Fruit fly (Drosophila melanogaster) whole organism, prepupa: ENCODE results near the gene CG7255.

Experiments
- CG6808 ChIP-seq: fragments of 200-800 bp; sonication (Bioruptor generic); optimal IDR thresholded peaks from 3 replicates; lab custom pipeline; 2017; ENCODE audit warnings: missing biosample characterization, missing genetic modification characterization, mild to moderate bottlenecking, moderate library complexity, missing genetic modification reagents
- CG8119 ChIP-seq: fragments of 200-800 bp; sonication (Bioruptor generic); IDR thresholded peaks from 3 replicates; pipeline ENCODE4 v1.3.6; 2022; ENCODE audit warnings: missing biosample characterization, missing genetic modification characterization
- Ets96B ChIP-seq: fragments of 200-800 bp; optimal IDR thresholded peaks from 2 replicates; lab custom pipeline; 2019; ENCODE audit warnings: missing biosample characterization, mild to moderate bottlenecking, missing genetic modification characterization, moderate library complexity
- Hr39 ChIP-seq: fragments of 200-800 bp; sonication (Bioruptor generic); optimal IDR thresholded peaks from 2 replicates; lab custom pipeline; 2016; ENCODE audit warnings: missing biosample characterization, missing genetic modification characterization
- Smox ChIP-seq: fragments of 200-800 bp; sonication (Bioruptor generic); optimal IDR thresholded peaks from 3 replicates; lab custom pipeline; 2016; ENCODE audit warnings: missing biosample characterization, missing genetic modification characterization
- cyc ChIP-seq: fragments of 200-800 bp; sonication (Bioruptor generic); optimal IDR thresholded peaks from 3 replicates; lab custom pipeline; 2016; ENCODE audit warnings: missing biosample characterization, missing genetic modification characterization
- esn ChIP-seq: fragments of 200-800 bp; sonication (Bioruptor generic); optimal IDR thresholded peaks from 2 replicates; lab custom pipeline; 2016; ENCODE audit warnings: missing biosample characterization, mild to moderate bottlenecking, missing genetic modification characterization, moderate library complexity
- fd59A ChIP-seq: fragments of 200-800 bp; sonication (Bioruptor generic); optimal IDR thresholded peaks from 2 replicates; lab custom pipeline; 2017; ENCODE audit warnings: missing biosample characterization, mild to moderate bottlenecking, missing genetic modification characterization, missing genetic modification reagents
- salr ChIP-seq, 2 experiments: fragments of 200-800 bp; sonication (Bioruptor generic); optimal IDR thresholded peaks; 3 replicates each; lab custom pipeline; 2016 to 2018; ENCODE audit warnings: missing biosample characterization in 2 of 2, missing genetic modification characterization in 2 of 2, mild to moderate bottlenecking in 1 of 2
- spab ChIP-seq: fragments of 200-800 bp; sonication (Bioruptor generic); optimal IDR thresholded peaks from 2 replicates; lab custom pipeline; 2017; ENCODE audit warnings: missing biosample characterization, mild to moderate bottlenecking, missing genetic modification characterization, missing genetic modification reagents
- svp ChIP-seq: fragments of 200-800 bp; sonication (Bioruptor generic); peaks from one replicate; lab custom pipeline; 2016; ENCODE audit warnings: missing biosample characterization, missing genetic modification characterization
- vri ChIP-seq: fragments of 200-800 bp; sonication (Bioruptor generic); optimal IDR thresholded peaks from 3 replicates; lab custom pipeline; 2016; ENCODE audit warnings: missing biosample characterization, mild to moderate bottlenecking, missing genetic modification characterization

dm6 chr3L:15262050-15262449 lies 42.0 kb upstream of the CG7255 start:
- TF ChIP-seq esn (GFP tag; lab: Kevin White, UChicago): no peak
- TF ChIP-seq Ets96B (tag; lab: Kevin White, UChicago): no peak
- no peak for TF ChIP-seq cyc (GFP tag; lab: Kevin White, UChicago)
- TF ChIP-seq Hr39: no peak
- TF ChIP-seq fd59A (GFP tag; lab: Kevin White, UChicago): no peak
- no peak for TF ChIP-seq vri (GFP tag; lab: Kevin White, UChicago)
- no peak for TF ChIP-seq svp (GFP tag; lab: Kevin White, UChicago)
- TF ChIP-seq Smox (GFP tag; lab: Kevin White, UChicago): no peak
- TF ChIP-seq spab (GFP tag; lab: Kevin White, UChicago): no peak
- no peak for TF ChIP-seq CG6808
- no peak for TF ChIP-seq salr (GFP tag; optimal IDR thresholded peaks at IDR 0.05; lab: Kevin White, UChicago)
- no peak for TF ChIP-seq CG8119 (GFP tag; lab: Robert Waterston, UW)
